Worm (Caenorhabditis elegans) whole organism, mixed stage, embryonic: Measurements from ENCODE around the gene col-138.
"Not testable (repeated sequence)": the region's sequence is repeated elsewhere in the genome, so short reads cannot be mapped to it uniquely, and the experiment has no call there.

Source experiments
- M03D4.4 ChIP-seq: sonication (generic microtip); optimal IDR thresholded peaks from 2 replicates; lab custom pipeline; 2017; ENCODE audit warnings: mild to moderate bottlenecking, missing genetic modification characterization, missing compliant biosample characterization
- bed-3 ChIP-seq: fragments of 200-800 bp; sonication (Bioruptor generic); optimal IDR thresholded peaks from 3 replicates; lab custom pipeline; 2018; ENCODE audit warnings: mild to moderate bottlenecking, missing genetic modification characterization, moderate library complexity, missing compliant biosample characterization
- blmp-1 ChIP-seq: fragments of 150-350 bp; optimal IDR thresholded peaks from 2 replicates; lab custom pipeline; 2014; ENCODE audit warnings: missing biosample characterization, missing genetic modification characterization
- ceh-39 ChIP-seq: fragments of 150-350 bp; optimal IDR thresholded peaks from 2 replicates; lab custom pipeline; 2014; ENCODE audit warnings: missing biosample characterization, missing genetic modification characterization
- ceh-43 ChIP-seq: fragments of 200-800 bp; sonication (Bioruptor generic); optimal IDR thresholded peaks from 2 replicates; lab custom pipeline; 2018; ENCODE audit warnings: mild to moderate bottlenecking, missing genetic modification characterization, moderate library complexity, missing compliant biosample characterization
- ceh-83 ChIP-seq: fragments of 200-800 bp; sonication (Bioruptor generic); optimal IDR thresholded peaks from 2 replicates; lab custom pipeline; 2018; ENCODE audit warnings: mild to moderate bottlenecking, missing genetic modification characterization, missing compliant biosample characterization
- ces-1 ChIP-seq: fragments of 150-350 bp; optimal IDR thresholded peaks from 2 replicates; lab custom pipeline; 2014; ENCODE audit warnings: missing biosample characterization, missing genetic modification reagents, missing genetic modification characterization
- elt-1 ChIP-seq: sonication (generic microtip); optimal IDR thresholded peaks from 2 replicates; lab custom pipeline; 2017; ENCODE audit warnings: missing genetic modification characterization, mild to moderate bottlenecking, missing compliant biosample characterization, antibody characterized with exemption, moderate library complexity, borderline replicate concordance; ENCODE audit not compliant: insufficient read depth
- elt-3 ChIP-seq: fragments of 150-350 bp; optimal IDR thresholded peaks from 2 replicates; lab custom pipeline; 2014; ENCODE audit warnings: missing biosample characterization, missing genetic modification characterization
- ham-2 ChIP-seq: fragments of 200-800 bp; sonication (Bioruptor generic); optimal IDR thresholded peaks from 2 replicates; lab custom pipeline; 2018; ENCODE audit warnings: mild to moderate bottlenecking, missing genetic modification characterization, missing compliant biosample characterization
- hlh-1 ChIP-seq: fragments of 150-350 bp; optimal IDR thresholded peaks from 2 replicates; lab custom pipeline; 2014; ENCODE audit warnings: missing biosample characterization, missing genetic modification reagents, missing genetic modification characterization
- lin-13 ChIP-seq: fragments of 150-350 bp; optimal IDR thresholded peaks from 2 replicates; lab custom pipeline; 2014; ENCODE audit warnings: missing biosample characterization, missing genetic modification characterization
- lin-32 ChIP-seq: fragments of 200-800 bp; sonication (Bioruptor generic); optimal IDR thresholded peaks from 2 replicates; lab custom pipeline; 2018; ENCODE audit warnings: mild to moderate bottlenecking, missing genetic modification characterization, missing compliant biosample characterization
- lsy-2 ChIP-seq: fragments of 150-350 bp; optimal IDR thresholded peaks from 2 replicates; lab custom pipeline; 2014; ENCODE audit warnings: missing biosample characterization, missing genetic modification characterization
- mab-5 ChIP-seq: fragments of 150-350 bp; optimal IDR thresholded peaks from 2 replicates; lab custom pipeline; 2014; ENCODE audit warnings: missing biosample characterization, missing genetic modification characterization
- mep-1 ChIP-seq: fragments of 150-350 bp; optimal IDR thresholded peaks from 2 replicates; lab custom pipeline; 2017; ENCODE audit warnings: missing biosample characterization, missing genetic modification reagents, missing genetic modification characterization, inconsistent platforms
- nhr-12 ChIP-seq: fragments of 150-350 bp; optimal IDR thresholded peaks from 2 replicates; lab custom pipeline; 2014; ENCODE audit warnings: missing biosample characterization, missing genetic modification characterization
- nhr-237 ChIP-seq: fragments of 150-350 bp; optimal IDR thresholded peaks from 2 replicates; lab custom pipeline; 2014; ENCODE audit warnings: missing biosample characterization, missing genetic modification characterization
- nhr-28 ChIP-seq: fragments of 150-350 bp; optimal IDR thresholded peaks from 2 replicates; lab custom pipeline; 2014; ENCODE audit warnings: missing biosample characterization, missing genetic modification characterization
- pha-4 ChIP-seq: fragments of 150-350 bp; optimal IDR thresholded peaks from 2 replicates; lab custom pipeline; 2018; ENCODE audit warnings: missing biosample characterization, missing genetic modification reagents, missing genetic modification characterization
- sem-2 ChIP-seq: fragments of 200-800 bp; sonication (Bioruptor generic); optimal IDR thresholded peaks from 2 replicates; lab custom pipeline; 2018; ENCODE audit warnings: mild to moderate bottlenecking, missing genetic modification characterization, missing compliant biosample characterization
- snpc-4 ChIP-seq: fragments of 150-350 bp; optimal IDR thresholded peaks from 2 replicates; lab custom pipeline; 2014; ENCODE audit warnings: missing biosample characterization, missing genetic modification characterization
- sptf-1 ChIP-seq: sonication (generic microtip); optimal IDR thresholded peaks from 2 replicates; lab custom pipeline; 2017; ENCODE audit warnings: mild to moderate bottlenecking, missing genetic modification characterization, moderate library complexity, missing compliant biosample characterization
- unc-120 ChIP-seq: sonication (generic microtip); optimal IDR thresholded peaks from 2 replicates; lab custom pipeline; 2017; ENCODE audit warnings: missing genetic modification characterization, missing compliant biosample characterization; ENCODE audit not compliant: poor library complexity, severe bottlenecking
- unc-39 ChIP-seq: fragments of 150-350 bp; optimal IDR thresholded peaks from 2 replicates; lab custom pipeline; 2014; ENCODE audit warnings: missing biosample characterization, missing genetic modification characterization
- unc-62 ChIP-seq: fragments of 150-350 bp; optimal IDR thresholded peaks from 2 replicates; lab custom pipeline; 2014; ENCODE audit warnings: missing biosample characterization, missing genetic modification reagents, missing genetic modification characterization
- ztf-11 ChIP-seq: fragments of 150-350 bp; optimal IDR thresholded peaks from 2 replicates; lab custom pipeline; 2014; ENCODE audit warnings: missing biosample characterization, missing genetic modification characterization

The col-138 gene

DNA sequence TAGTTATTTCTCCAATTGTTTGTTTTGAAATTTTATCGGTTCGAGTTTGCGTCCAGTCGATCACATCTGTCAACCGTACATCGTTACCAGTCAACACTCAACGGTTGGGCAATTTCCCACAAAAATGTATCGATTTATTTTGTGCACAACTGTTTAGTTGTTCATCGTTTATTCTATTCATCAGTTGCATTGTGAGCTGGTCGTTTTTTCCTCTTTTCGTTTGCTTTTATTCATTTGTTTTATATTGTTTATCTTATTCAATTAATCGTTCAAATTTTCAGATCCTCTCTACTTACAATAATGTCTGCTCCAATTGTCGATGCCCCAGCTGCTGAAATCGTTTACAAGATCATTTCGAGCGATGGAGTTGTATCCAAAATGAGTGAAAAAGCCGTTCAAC, 16.6 kb downstream of the col-138 start, which contains the start of gene skr-12:
Gene skr-12, plus strand, starts transcription at position 301 of the 400 bp plus-strand sequence.
- TF ChIP-seq elt-1 (tag; lab: Kevin White, UChicago) (no peak), sptf-1 (tag; lab: Kevin White, UChicago) (no peak), ham-2 (GFP tag; lab: Kevin White, UChicago) (no peak), ces-1 (no peak), pha-4 (tag; lab: Kevin White, UChicago) (no peak), lin-32 (GFP tag; lab: Kevin White, UChicago) (no peak), hlh-1 (no peak), mab-5 (tag; lab: Kevin White, UChicago) (no peak)

ce11 chrIV:17165734-17166133, 17.8 kb downstream of the col-138 start, which contains the start of gene skr-8:
Gene skr-8, minus strand, starts transcription at chrIV:17165834.
- not testable (repeated sequence) for TF ChIP-seq ceh-43 (GFP tag; lab: Kevin White, UChicago); blmp-1 (tag; lab: Kevin White, UChicago); sem-2

DNA sequence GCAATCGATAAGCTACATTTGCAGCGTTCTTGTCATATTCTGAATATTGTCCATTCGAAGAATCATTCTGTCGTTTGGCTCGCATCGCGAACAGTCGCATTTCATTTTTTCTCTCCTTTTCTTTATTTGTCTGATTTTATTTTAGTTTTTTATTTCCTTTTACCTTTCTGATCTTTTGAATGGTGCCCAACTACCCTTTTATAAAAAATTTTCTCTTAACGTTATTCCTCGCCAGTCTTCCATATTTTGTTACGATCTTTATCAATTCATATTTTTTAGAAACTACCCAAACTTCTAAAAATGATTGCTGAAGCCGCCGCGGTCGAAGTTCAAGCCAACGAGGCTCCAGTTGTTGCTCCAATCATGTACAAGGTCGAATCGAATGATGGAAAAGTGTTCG, 20.3 kb downstream of the col-138 start, which contains the start of gene skr-9:
Gene skr-9, plus strand, starts transcription at position 301 of the 400 bp plus-strand sequence.
- not testable (repeated sequence) for TF ChIP-seq lin-32 (GFP tag; lab: Kevin White, UChicago); nhr-28 (tag; lab: Kevin White, UChicago); unc-39

DNA sequence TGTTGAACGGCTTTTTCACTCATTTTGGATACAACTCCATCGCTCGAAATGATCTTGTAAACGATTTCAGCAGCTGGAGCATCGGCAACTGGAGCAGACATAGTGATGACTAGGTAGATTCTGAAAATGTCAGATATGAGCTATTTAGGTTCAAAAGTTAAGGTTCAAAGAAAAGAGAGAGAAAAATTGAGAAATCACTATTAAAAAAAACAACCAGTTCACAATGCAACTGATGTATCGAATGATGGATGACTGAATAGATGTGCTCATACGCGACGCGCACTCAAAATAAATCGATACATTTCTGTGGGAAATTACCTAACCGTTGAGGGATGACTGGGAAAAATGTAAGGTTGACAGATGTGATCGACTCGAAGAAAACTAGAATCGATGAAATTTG, 21.0 kb downstream of the col-138 start, which contains the start of gene skr-13:
Gene skr-13, minus strand, starts transcription at position 101 of the 400 bp plus-strand sequence.
- TF ChIP-seq elt-1 (tag; lab: Kevin White, UChicago) (no peak), ces-1 (no peak), ceh-39 (peak; percentile 10), nhr-12 (tag; lab: Kevin White, UChicago) (no peak), nhr-28 (tag; lab: Kevin White, UChicago) (no peak)

DNA sequence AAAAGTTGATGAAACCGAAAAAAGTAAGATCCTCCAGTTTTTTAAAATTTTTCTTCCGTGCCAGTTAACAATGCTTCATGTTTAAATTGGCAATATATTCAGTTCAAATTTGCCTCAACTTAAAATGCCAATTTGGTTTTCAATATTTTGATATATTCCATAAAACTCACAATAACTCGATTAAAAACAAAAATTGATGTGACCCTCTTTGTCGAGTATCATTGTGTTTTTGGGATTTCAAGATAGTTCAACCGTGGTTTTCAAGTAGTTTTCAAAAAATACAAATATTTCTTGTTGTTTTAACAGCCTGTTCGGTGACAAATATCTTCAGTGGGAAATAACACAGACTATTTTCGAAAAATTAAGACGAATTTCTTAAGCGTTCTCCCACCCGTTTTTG, 30.5 kb downstream of the col-138 start:
- no peak for TF ChIP-seq ceh-43 (GFP tag; lab: Kevin White, UChicago)
- TF ChIP-seq unc-120, result no peak
- TF ChIP-seq ztf-11 (tag; lab: Kevin White, UChicago), result no peak
- TF ChIP-seq mep-1, result no peak
- no peak for TF ChIP-seq ceh-39
- TF ChIP-seq bed-3 (GFP tag; lab: Kevin White, UChicago), result no peak
- TF ChIP-seq unc-39, result no peak
- no peak for TF ChIP-seq ceh-83 (GFP tag; lab: Kevin White, UChicago)
- TF ChIP-seq ces-1, result no peak
- TF ChIP-seq elt-3, result no peak
- TF ChIP-seq elt-1 (tag; lab: Kevin White, UChicago), result no peak
- no peak for TF ChIP-seq snpc-4
- TF ChIP-seq, all 35 proteins: peak for 0

ce11 chrIV:17150871-17151270, 32.7 kb downstream of the col-138 start, which contains the start of gene Y116A8C.40:
Gene Y116A8C.40, minus strand, starts transcription at chrIV:17150971.
- TF ChIP-seq hlh-1 (no peak), lin-13 (tag; lab: Kevin White, UChicago) (no peak), M03D4.4 (tag; lab: Kevin White, UChicago) (no peak), unc-62 (GFP tag; lab: Kevin White, UChicago) (no peak), sem-2 (no peak), lin-32 (GFP tag; lab: Kevin White, UChicago) (no peak)

DNA sequence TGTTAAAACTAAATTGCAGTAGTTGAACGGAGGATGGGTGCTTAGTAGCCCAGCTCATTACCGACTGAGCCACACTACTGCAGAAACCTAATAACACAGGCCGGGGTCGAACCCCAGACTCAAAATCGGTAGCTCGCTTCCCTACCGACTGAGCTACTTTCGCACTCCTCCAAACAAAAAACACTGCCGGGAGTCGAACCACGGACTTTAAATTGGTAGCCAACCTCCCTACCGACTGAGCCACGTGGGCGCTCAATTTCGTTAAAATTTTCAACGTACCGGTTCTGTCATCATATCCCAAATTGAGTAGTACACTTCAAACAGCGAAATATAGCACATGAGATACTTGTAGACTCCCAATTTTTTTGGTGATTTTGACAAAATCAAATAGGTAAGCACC, 33.1 kb downstream of the col-138 start:
- TF ChIP-seq lsy-2, result no peak
- TF ChIP-seq nhr-28 (tag; lab: Kevin White, UChicago), result no peak
- TF ChIP-seq pha-4 (tag; lab: Kevin White, UChicago), result no peak
- TF ChIP-seq nhr-237, result no peak
- no peak for TF ChIP-seq blmp-1 (tag; lab: Kevin White, UChicago)
- TF ChIP-seq elt-3, result no peak
- TF ChIP-seq lin-13 (tag; lab: Kevin White, UChicago), result no peak
- no peak for TF ChIP-seq sptf-1 (tag; lab: Kevin White, UChicago)
